Fruit fly (Drosophila melanogaster) whole organism, prepupa: ENCODE data around the gene Phs.

ENCODE experiments used
- CG11902 ChIP-seq: fragments of 200-800 bp; sonication (Bioruptor generic); optimal IDR thresholded peaks from 3 replicates; lab custom pipeline; 2016; ENCODE audit warnings: missing biosample characterization, missing genetic modification characterization
- CG32006 ChIP-seq: fragments of 200-800 bp; sonication (Bioruptor generic); optimal IDR thresholded peaks from 3 replicates; lab custom pipeline; 2017; ENCODE audit warnings: missing biosample characterization, mild to moderate bottlenecking, missing genetic modification characterization
- CG3919 ChIP-seq: fragments of 200-800 bp; sonication (Bioruptor generic); optimal IDR thresholded peaks from 3 replicates; lab custom pipeline; 2016; ENCODE audit warnings: missing biosample characterization, missing genetic modification characterization
- CG4318 ChIP-seq: fragments of 200-800 bp; sonication (Bioruptor generic); optimal IDR thresholded peaks from 3 replicates; lab custom pipeline; 2017; ENCODE audit warnings: missing biosample characterization, mild to moderate bottlenecking, missing genetic modification characterization
- CG6163 ChIP-seq: fragments of 200-800 bp; sonication (Bioruptor generic); IDR thresholded peaks from 3 replicates; pipeline ENCODE4 v1.3.6; 2022; ENCODE audit warnings: missing biosample characterization, missing genetic modification characterization
- CG8119 ChIP-seq: fragments of 200-800 bp; sonication (Bioruptor generic); IDR thresholded peaks from 3 replicates; pipeline ENCODE4 v1.3.6; 2022; ENCODE audit warnings: missing biosample characterization, missing genetic modification characterization
- Eip78C ChIP-seq: fragments of 200-800 bp; sonication (Bioruptor generic); peaks from one replicate; lab custom pipeline; 2016; ENCODE audit warnings: missing biosample characterization, missing genetic modification characterization
- Gug ChIP-seq: fragments of 200-800 bp; sonication (Bioruptor generic); IDR thresholded peaks from 2 replicates; pipeline ENCODE4 v1.3.6; 2022; ENCODE audit warnings: missing biosample characterization, missing genetic modification characterization
- Hr38 ChIP-seq: sonication (Bioruptor generic); optimal IDR thresholded peaks from 2 replicates; lab custom pipeline; 2016; ENCODE audit warnings: missing biosample characterization, missing genetic modification characterization
- Hr39 ChIP-seq: fragments of 200-800 bp; sonication (Bioruptor generic); optimal IDR thresholded peaks from 2 replicates; lab custom pipeline; 2016; ENCODE audit warnings: missing biosample characterization, missing genetic modification characterization
- Hr4 ChIP-seq: fragments of 200-800 bp; sonication (Bioruptor generic); optimal IDR thresholded peaks from 3 replicates; lab custom pipeline; 2016; ENCODE audit warnings: missing biosample characterization, missing genetic modification characterization
- OdsH ChIP-seq: fragments of 200-800 bp; sonication (Bioruptor generic); optimal IDR thresholded peaks from 3 replicates; lab custom pipeline; 2016; ENCODE audit warnings: missing biosample characterization, missing genetic modification characterization
- Sox14 ChIP-seq: fragments of 200-800 bp; sonication (Bioruptor generic); optimal IDR thresholded peaks from 3 replicates; lab custom pipeline; 2016; ENCODE audit warnings: missing biosample characterization, missing genetic modification characterization
- Sox15 ChIP-seq: fragments of 200-800 bp; sonication (Bioruptor generic); optimal IDR thresholded peaks from 3 replicates; lab custom pipeline; 2016; ENCODE audit warnings: missing biosample characterization, missing genetic modification characterization
- acj6 ChIP-seq: fragments of 200-800 bp; sonication (Bioruptor generic); optimal IDR thresholded peaks from 3 replicates; lab custom pipeline; 2016; ENCODE audit warnings: missing biosample characterization, missing genetic modification characterization
- cyc ChIP-seq: fragments of 200-800 bp; sonication (Bioruptor generic); optimal IDR thresholded peaks from 3 replicates; lab custom pipeline; 2016; ENCODE audit warnings: missing biosample characterization, missing genetic modification characterization
- eg ChIP-seq: fragments of 200-800 bp; sonication (Bioruptor generic); IDR thresholded peaks from 3 replicates; pipeline ENCODE4 v1.3.6; 2022; ENCODE audit warnings: missing biosample characterization, missing genetic modification characterization
- esn ChIP-seq: fragments of 200-800 bp; sonication (Bioruptor generic); optimal IDR thresholded peaks from 2 replicates; lab custom pipeline; 2016; ENCODE audit warnings: missing biosample characterization, mild to moderate bottlenecking, missing genetic modification characterization, moderate library complexity
- net ChIP-seq: fragments of 200-800 bp; sonication (Bioruptor generic); optimal IDR thresholded peaks from 3 replicates; lab custom pipeline; 2016; ENCODE audit warnings: missing biosample characterization, missing genetic modification characterization
- salr ChIP-seq, 2 experiments: fragments of 200-800 bp; sonication (Bioruptor generic); optimal IDR thresholded peaks; 3 replicates each; lab custom pipeline; 2016 to 2018; ENCODE audit warnings: missing biosample characterization in 2 of 2, missing genetic modification characterization in 2 of 2, mild to moderate bottlenecking in 1 of 2
- ss ChIP-seq, 2 experiments: fragments of 200-800 bp; sonication (Bioruptor generic); optimal IDR thresholded peaks; 2 replicates in 1 of 2; 3 replicates in 1 of 2; lab custom pipeline; 2017 to 2018; ENCODE audit warnings: mild to moderate bottlenecking in 2 of 2, missing biosample characterization in 2 of 2, missing genetic modification characterization in 2 of 2, moderate library complexity in 1 of 2
- topi ChIP-seq: fragments of 200-800 bp; sonication (Bioruptor generic); optimal IDR thresholded peaks from 3 replicates; lab custom pipeline; 2016; ENCODE audit warnings: missing biosample characterization, missing genetic modification characterization
- vri ChIP-seq: fragments of 200-800 bp; sonication (Bioruptor generic); optimal IDR thresholded peaks from 3 replicates; lab custom pipeline; 2016; ENCODE audit warnings: missing biosample characterization, mild to moderate bottlenecking, missing genetic modification characterization

Gene Phs

DNA sequence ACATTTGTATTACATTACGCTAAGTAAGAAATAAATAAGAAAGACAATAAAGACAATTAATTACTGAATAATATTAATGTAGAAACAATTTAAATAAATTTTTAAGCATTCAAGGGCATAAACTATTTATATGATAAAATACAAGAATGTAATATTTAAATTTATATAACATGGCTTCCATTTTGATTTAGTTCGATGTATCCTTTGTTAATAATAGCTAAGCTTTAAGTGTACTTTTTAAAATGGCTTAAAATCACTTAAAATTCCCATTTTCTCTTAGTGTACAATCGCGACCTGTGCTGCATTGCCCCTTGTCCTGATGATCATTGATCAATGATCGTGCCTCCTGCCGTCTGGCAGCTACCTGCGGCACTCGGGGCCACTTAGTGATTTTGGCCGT, 50.8 kb downstream of the Phs start (continued):
- TF ChIP-seq Hr4 (GFP tag; lab: Kevin White, UChicago) (no peak), Hr38 (no peak), net (GFP tag; lab: Kevin White, UChicago) (no peak), Gug (GFP tag; lab: Robert Waterston, UW) (no peak), CG11902 (GFP tag; lab: Kevin White, UChicago) (no peak), Sox15 (no peak), CG8119 (GFP tag; lab: Robert Waterston, UW) (no peak), vri (GFP tag; lab: Kevin White, UChicago) (peak; percentile 3), Hr39 (GFP tag; lab: Kevin White, UChicago) (no peak), cyc (GFP tag; lab: Kevin White, UChicago) (peak; percentile 9), salr (GFP tag; optimal IDR thresholded peaks at IDR 0.05; lab: Kevin White, UChicago) (no peak), eg (GFP tag; lab: Robert Waterston, UW) (no peak), ss (GFP tag; optimal IDR thresholded peaks at IDR 0.05; lab: Kevin White, UChicago) (no peak), CG6163 (GFP tag; lab: Robert Waterston, UW) (no peak), topi (peak; percentile 17), OdsH (GFP tag; lab: Kevin White, UChicago) (no peak), Sox14 (GFP tag; lab: Kevin White, UChicago) (no peak), CG3919 (GFP tag; lab: Kevin White, UChicago) (peak; percentile 21), CG4318 (no peak)

DNA sequence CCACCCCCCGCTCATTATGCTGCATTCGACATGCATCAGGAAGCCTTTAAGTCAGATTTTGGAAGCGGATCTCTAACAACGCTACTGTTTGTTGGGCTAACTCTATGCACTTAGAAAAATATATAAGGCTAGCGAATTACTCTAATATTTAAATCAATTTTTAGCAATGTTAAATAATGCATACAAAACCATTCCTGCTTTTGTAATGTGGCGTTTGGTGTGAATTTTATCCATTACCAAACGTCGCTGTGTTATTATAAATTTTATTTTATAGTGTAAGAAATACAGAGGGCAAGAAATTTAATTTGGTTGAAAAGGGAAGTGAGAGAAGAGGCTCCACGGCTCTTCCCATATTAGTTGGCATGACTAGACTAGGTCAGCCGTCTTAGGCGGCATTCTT, 53.1 kb downstream of the Phs start:
- TF ChIP-seq acj6 (GFP tag; lab: Kevin White, UChicago), result peak; percentile 6
- no peak for TF ChIP-seq CG32006 (GFP tag; lab: Kevin White, UChicago)
- TF ChIP-seq esn (GFP tag; lab: Kevin White, UChicago), result peak; percentile 4
- peak; percentile 43 for TF ChIP-seq Eip78C (GFP tag; lab: Kevin White, UChicago)
